Fruit fly (Drosophila melanogaster) whole organism, embryonic: ENCODE measurements around the gene HipHop.

Experiments
- ATbp ChIP-seq: fragments of 200-800 bp; sonication (Bioruptor generic); optimal IDR thresholded peaks from 2 replicates; lab custom pipeline; 2017; ENCODE audit warnings: missing biosample characterization, mild to moderate bottlenecking, missing genetic modification characterization, missing genetic modification reagents
- Atf-2 ChIP-seq: fragments of 200-800 bp; sonication (Bioruptor generic); optimal IDR thresholded peaks from 2 replicates; lab custom pipeline; 2016; ENCODE audit warnings: missing biosample characterization, missing genetic modification characterization
- Bdp1 ChIP-seq: fragments of 200-800 bp; sonication (Bioruptor generic); optimal IDR thresholded peaks from 3 replicates; lab custom pipeline; 2016; ENCODE audit warnings: missing biosample characterization, missing genetic modification characterization
- CG10543 ChIP-seq: fragments of 200-800 bp; sonication (Bioruptor generic); optimal IDR thresholded peaks from 3 replicates; lab custom pipeline; 2017; ENCODE audit warnings: missing biosample characterization, mild to moderate bottlenecking, missing genetic modification characterization, moderate library complexity
- CG10959 ChIP-seq: fragments of 200-800 bp; sonication (Bioruptor generic); IDR thresholded peaks from 2 replicates; pipeline ENCODE4 v1.3.6; 2022; ENCODE audit warnings: missing biosample characterization, missing genetic modification characterization
- CG10979 ChIP-seq: fragments of 200-800 bp; sonication (Bioruptor generic); optimal IDR thresholded peaks from 2 replicates; lab custom pipeline; 2018; ENCODE audit warnings: missing biosample characterization, mild to moderate bottlenecking, missing genetic modification characterization, moderate library complexity
- CG12942 ChIP-seq: fragments of 200-800 bp; sonication (Bioruptor generic); optimal IDR thresholded peaks from 3 replicates; lab custom pipeline; 2016; ENCODE audit warnings: missing biosample characterization, missing genetic modification characterization
- CG14014 ChIP-seq: fragments of 200-800 bp; sonication (Bioruptor generic); IDR thresholded peaks from 2 replicates; pipeline ENCODE4 v1.3.6; 2022; ENCODE audit warnings: missing biosample characterization, missing genetic modification characterization
- CG16779 ChIP-seq: fragments of 200-800 bp; sonication (Bioruptor generic); IDR thresholded peaks from 2 replicates; pipeline ENCODE4 v1.3.6; 2022; ENCODE audit warnings: missing biosample characterization, missing genetic modification characterization
- CG17186 ChIP-seq: fragments of 200-800 bp; sonication (Bioruptor generic); optimal IDR thresholded peaks from 3 replicates; lab custom pipeline; 2017; ENCODE audit warnings: missing biosample characterization, missing genetic modification reagents, missing genetic modification characterization
- CG17385 ChIP-seq: fragments of 200-800 bp; sonication (Bioruptor generic); optimal IDR thresholded peaks from 3 replicates; lab custom pipeline; 2018; ENCODE audit warnings: missing biosample characterization, mild to moderate bottlenecking, missing genetic modification characterization
- CG32532 ChIP-seq: fragments of 200-800 bp; sonication (Bioruptor generic); IDR thresholded peaks from 2 replicates; pipeline ENCODE4 v1.3.6; 2022; ENCODE audit warnings: missing biosample characterization, missing genetic modification characterization
- CG34224 ChIP-seq: fragments of 200-800 bp; sonication (Bioruptor generic); IDR thresholded peaks from 3 replicates; pipeline ENCODE4 v1.3.6; 2022; ENCODE audit warnings: missing biosample characterization, missing genetic modification characterization; ENCODE audit not compliant: partially characterized antibody
- CG4617 ChIP-seq: fragments of 200-800 bp; sonication (Bioruptor generic); optimal IDR thresholded peaks from 3 replicates; lab custom pipeline; 2016; ENCODE audit warnings: missing biosample characterization, missing genetic modification characterization, borderline replicate concordance
- CG5180 ChIP-seq: fragments of 200-800 bp; sonication (Bioruptor generic); optimal IDR thresholded peaks from 3 replicates; lab custom pipeline; 2017; ENCODE audit warnings: missing biosample characterization, missing genetic modification characterization, mild to moderate bottlenecking, moderate library complexity, missing genetic modification reagents
- CG6791 ChIP-seq: fragments of 200-800 bp; sonication (Bioruptor generic); IDR thresholded peaks from 3 replicates; pipeline ENCODE4 v1.3.6; 2022; ENCODE audit warnings: missing biosample characterization, missing genetic modification characterization; ENCODE audit not compliant: partially characterized antibody
- CG7987 ChIP-seq: fragments of 200-800 bp; sonication (Bioruptor generic); optimal IDR thresholded peaks from 2 replicates; lab custom pipeline; 2018; ENCODE audit warnings: missing biosample characterization, mild to moderate bottlenecking, missing genetic modification characterization, moderate library complexity
- CG9437 ChIP-seq: fragments of 200-800 bp; sonication (Bioruptor generic); optimal IDR thresholded peaks from 2 replicates; lab custom pipeline; 2018; ENCODE audit warnings: missing biosample characterization, mild to moderate bottlenecking, missing genetic modification characterization
- CG9609 ChIP-seq: fragments of 200-800 bp; sonication (Bioruptor generic); optimal IDR thresholded peaks from 3 replicates; lab custom pipeline; 2016; ENCODE audit warnings: missing biosample characterization, missing genetic modification characterization
- CG9727 ChIP-seq: fragments of 200-800 bp; sonication (Bioruptor generic); optimal IDR thresholded peaks from 3 replicates; lab custom pipeline; 2017; ENCODE audit warnings: missing biosample characterization, mild to moderate bottlenecking, missing genetic modification characterization
- E2f1 ChIP-seq: fragments of 200-800 bp; sonication (Bioruptor generic); IDR thresholded peaks from 2 replicates; pipeline ENCODE4 v1.3.6; 2022; ENCODE audit warnings: missing biosample characterization, missing genetic modification characterization
- Ets65A ChIP-seq: fragments of 200-800 bp; sonication (Bioruptor generic); peaks from one replicate; lab custom pipeline; 2016; ENCODE audit warnings: missing biosample characterization, missing genetic modification characterization
- H15 ChIP-seq: fragments of 200-800 bp; sonication (Bioruptor generic); IDR thresholded peaks from 3 replicates; pipeline ENCODE4 v1.3.6; 2022; ENCODE audit warnings: missing biosample characterization, missing genetic modification characterization
- HLH4C ChIP-seq: fragments of 200-800 bp; sonication (Bioruptor generic); IDR thresholded peaks from 3 replicates; pipeline ENCODE4 v1.3.6; 2022; ENCODE audit warnings: missing biosample characterization, missing genetic modification characterization; ENCODE audit not compliant: partially characterized antibody
- Mad ChIP-seq: fragments of 200-800 bp; sonication (Bioruptor generic); optimal IDR thresholded peaks from 2 replicates; lab custom pipeline; 2016; ENCODE audit warnings: missing biosample characterization, missing genetic modification characterization
- Max ChIP-seq: fragments of 200-800 bp; sonication (Bioruptor generic); optimal IDR thresholded peaks from 2 replicates; lab custom pipeline; 2016; ENCODE audit warnings: missing biosample characterization, mild to moderate bottlenecking, missing genetic modification characterization
- Mrtf ChIP-seq: fragments of 200-800 bp; sonication (Bioruptor generic); IDR thresholded peaks from 3 replicates; pipeline ENCODE4 v1.3.6; 2022; ENCODE audit warnings: missing biosample characterization, missing genetic modification characterization
- Nf-YC ChIP-seq: fragments of 200-800 bp; optimal IDR thresholded peaks from 3 replicates; lab custom pipeline; 2019; ENCODE audit warnings: missing biosample characterization, mild to moderate bottlenecking, missing genetic modification characterization, moderate library complexity
- Oli ChIP-seq: fragments of 200-800 bp; sonication (Bioruptor generic); optimal IDR thresholded peaks from 2 replicates; lab custom pipeline; 2018; ENCODE audit warnings: missing biosample characterization, mild to moderate bottlenecking, missing genetic modification characterization, moderate library complexity
- Poxn ChIP-seq: fragments of 200-800 bp; sonication (Bioruptor generic); IDR thresholded peaks from 2 replicates; pipeline ENCODE4 v1.3.6; 2022; ENCODE audit warnings: missing biosample characterization, missing genetic modification characterization
- Ravus ChIP-seq: fragments of 200-800 bp; sonication (Bioruptor generic); IDR thresholded peaks from 2 replicates; pipeline ENCODE4 v1.3.6; 2022; ENCODE audit warnings: missing biosample characterization, missing genetic modification characterization
- Sin3A ChIP-seq: fragments of >200 bp; optimal IDR thresholded peaks from 2 replicates; lab custom pipeline; 2018
- Sox102F ChIP-seq: fragments of 200-800 bp; sonication (Bioruptor generic); optimal IDR thresholded peaks from 2 replicates; lab custom pipeline; 2018; ENCODE audit warnings: missing biosample characterization, mild to moderate bottlenecking, missing genetic modification characterization, moderate library complexity
- Stat92E ChIP-seq, 3 experiments: fragments of >200 bp in 2 of 3; fragments of 200-800 bp in 1 of 3; sonication (Bioruptor generic) in 1 of 3; optimal IDR thresholded peaks; 2 replicates each; lab custom pipeline; 2017 to 2019; ENCODE audit warnings: missing biosample characterization in 3 of 3, missing genetic modification characterization in 3 of 3, mild to moderate bottlenecking in 1 of 3, moderate library complexity in 1 of 3
- al ChIP-seq: fragments of 200-800 bp; sonication (Bioruptor generic); IDR thresholded peaks from 2 replicates; pipeline ENCODE4 v1.3.6; 2022; ENCODE audit warnings: missing biosample characterization, missing genetic modification characterization
- ap ChIP-seq: fragments of 200-800 bp; sonication (Bioruptor generic); IDR thresholded peaks from 2 replicates; pipeline ENCODE4 v1.3.6; 2022; ENCODE audit warnings: missing biosample characterization, missing genetic modification characterization
- bsh ChIP-seq, 2 experiments: fragments of 200-800 bp; sonication (Bioruptor generic); optimal IDR thresholded peaks; 2 replicates each; lab custom pipeline; 2017 to 2018; ENCODE audit warnings: mild to moderate bottlenecking in 2 of 2, missing biosample characterization in 2 of 2, missing genetic modification characterization in 2 of 2, moderate library complexity in 1 of 2
- dan ChIP-seq: fragments of 200-800 bp; sonication (Bioruptor generic); IDR thresholded peaks from 2 replicates; pipeline ENCODE4 v1.3.6; 2022; ENCODE audit warnings: missing biosample characterization, missing genetic modification characterization
- gem ChIP-seq: fragments of 200-800 bp; sonication (Bioruptor generic); optimal IDR thresholded peaks from 2 replicates; lab custom pipeline; 2019; ENCODE audit warnings: missing biosample characterization, mild to moderate bottlenecking, missing genetic modification characterization, moderate library complexity
- grau ChIP-seq: fragments of 200-800 bp; optimal IDR thresholded peaks from 3 replicates; lab custom pipeline; 2019; ENCODE audit warnings: missing biosample characterization, mild to moderate bottlenecking, missing genetic modification characterization, moderate library complexity
- h ChIP-seq: fragments of >200 bp; optimal IDR thresholded peaks from 2 replicates; lab custom pipeline; 2017
- hkb ChIP-seq, 2 experiments: fragments of 200-800 bp in 1 of 2; fragments of >200 bp in 1 of 2; sonication (Bioruptor generic) in 1 of 2; IDR thresholded peaks in 1 of 2; optimal IDR thresholded peaks in 1 of 2; 2 replicates each; pipeline versions ENCODE4 v1.3.6 to Lab custom; 2017 to 2022; ENCODE audit warnings: missing biosample characterization in 1 of 2, missing genetic modification characterization in 1 of 2
- hth ChIP-seq: fragments of >200 bp; optimal IDR thresholded peaks from 2 replicates; lab custom pipeline; 2017; ENCODE audit warnings: inconsistent platforms
- jigr1 ChIP-seq: fragments of 200-800 bp; sonication (Bioruptor generic); IDR thresholded peaks from 3 replicates; pipeline ENCODE4 v1.3.6; 2022; ENCODE audit warnings: missing biosample characterization, missing genetic modification characterization
- nom ChIP-seq: fragments of 200-800 bp; sonication (Bioruptor generic); optimal IDR thresholded peaks from 2 replicates; lab custom pipeline; 2017; ENCODE audit warnings: missing biosample characterization, missing genetic modification characterization, mild to moderate bottlenecking, moderate library complexity, missing genetic modification reagents
- onecut ChIP-seq: fragments of 200-800 bp; sonication (Bioruptor generic); IDR thresholded peaks from 2 replicates; pipeline ENCODE4 v1.3.6; 2022; ENCODE audit warnings: missing biosample characterization, missing genetic modification characterization
- pfk ChIP-seq: fragments of 200-800 bp; sonication (Bioruptor generic); optimal IDR thresholded peaks from 2 replicates; lab custom pipeline; 2018; ENCODE audit warnings: missing biosample characterization, mild to moderate bottlenecking, missing genetic modification characterization, moderate library complexity
- pita ChIP-seq: fragments of 200-800 bp; sonication (Bioruptor generic); optimal IDR thresholded peaks from 2 replicates; lab custom pipeline; 2017; ENCODE audit warnings: missing biosample characterization, mild to moderate bottlenecking, missing genetic modification characterization
- shn ChIP-seq: fragments of 200-800 bp; sonication (Bioruptor generic); optimal IDR thresholded peaks from 3 replicates; lab custom pipeline; 2016; ENCODE audit warnings: missing biosample characterization, missing genetic modification characterization
- tin ChIP-seq: fragments of 200-800 bp; sonication (Bioruptor generic); optimal IDR thresholded peaks from 3 replicates; lab custom pipeline; 2016; ENCODE audit warnings: missing biosample characterization, missing genetic modification characterization
- zen ChIP-seq: fragments of 200-800 bp; sonication (Bioruptor generic); optimal IDR thresholded peaks from 3 replicates; lab custom pipeline; 2018; ENCODE audit warnings: missing biosample characterization, mild to moderate bottlenecking, missing genetic modification characterization, moderate library complexity

HipHop gene

dm6 chr3L:18870027-18870426 is 49.1 kb downstream of the HipHop start, which contains the start of gene Blos3 (continued):
- TF ChIP-seq CG9609 (GFP tag; lab: Kevin White, UChicago) (peak; percentile 27), Sin3A (lab: Kevin White, UChicago) (no peak), shn (GFP tag; lab: Kevin White, UChicago) (peak; percentile 49), bsh (GFP tag; optimal IDR thresholded peaks at IDR 0.05; lab: Kevin White, UChicago) (peak in 1 of 2 experiments; percentile 40), CG9727 (peak; percentile 32), CG5180 (GFP tag; lab: Kevin White, UChicago) (no peak), CG10959 (no peak), Mad (no peak), tin (peak; percentile 50), gem (tag; lab: Kevin White, UChicago) (peak; percentile 76), CG10979 (tag; lab: Kevin White, UChicago) (peak; percentile 51), CG6791 (no peak), CG32532 (0 out of 2 replicates have a peak, but pooled peaks have one; percentile 16), CG34224 (GFP tag; lab: Robert Waterston, UW) (no peak), Atf-2 (peak; percentile 51), h (lab: Kevin White, UChicago) (no peak), nom (GFP tag; lab: Kevin White, UChicago) (no peak), Sox102F (GFP tag; lab: Kevin White, UChicago) (no peak), CG4617 (GFP tag; lab: Kevin White, UChicago) (peak; percentile 46), pfk (no peak), E2f1 (no peak), Stat92E (GFP tag; optimal IDR thresholded peaks at IDR 0.05; lab: Kevin White, UChicago) (no peak), Ravus (GFP tag; lab: Robert Waterston, UW) (no peak), CG14014 (GFP tag; lab: Robert Waterston, UW) (0 out of 2 replicates have a peak, but pooled peaks have one; percentile 10), HLH4C (no peak), ap (GFP tag; lab: Robert Waterston, UW) (0 out of 2 replicates have a peak, but pooled peaks have one; percentile 7), jigr1 (GFP tag; lab: Robert Waterston, UW) (no peak), zen (tag; lab: Kevin White, UChicago) (no peak), hkb (optimal IDR thresholded peaks at IDR 0.05; lab: Kevin White, UChicago) (no peak), hkb (GFP tag; IDR thresholded peaks at IDR 0.05; lab: Robert Waterston, UW) (0 out of 2 replicates have a peak, but pooled peaks have one; percentile 34), hth (lab: Kevin White, UChicago) (no peak), CG10543 (GFP tag; lab: Kevin White, UChicago) (no peak), ATbp (GFP tag; lab: Kevin White, UChicago) (peak; percentile 57), grau (peak; percentile 47), CG9437 (GFP tag; lab: Kevin White, UChicago) (peak; percentile 13), CG12942 (peak; percentile 22), Poxn (GFP tag; lab: Robert Waterston, UW) (no peak), pita (GFP tag; lab: Kevin White, UChicago) (no peak), CG16779 (no peak), Nf-YC (tag; lab: Kevin White, UChicago) (no peak), Bdp1 (no peak), H15 (GFP tag; lab: Robert Waterston, UW) (0 out of 3 replicates have a peak, but pooled peaks have one; percentile 33), onecut (GFP tag; lab: Robert Waterston, UW) (no peak), Max (GFP tag; lab: Kevin White, UChicago) (no peak), CG7987 (GFP tag; lab: Kevin White, UChicago) (peak; percentile 46), Mrtf (GFP tag; lab: Robert Waterston, UW) (no peak), al (peak; percentile 15; the same call in 1 of the 2 replicates), dan (GFP tag; lab: Robert Waterston, UW) (no peak), Ets65A (peak; percentile 88), CG17186 (GFP tag; lab: Kevin White, UChicago) (no peak), CG17385 (GFP tag; lab: Kevin White, UChicago) (peak; percentile 3), Oli (tag; lab: Kevin White, UChicago) (peak; percentile 15)
